Fruit fly (Drosophila melanogaster): Measurements from ENCODE around the gene Ork1.

dm6 chrX:10933776-10934175, 42.7 kb upstream of the Ork1 start:
- TF ChIP-seq CG12219 (GFP tag; optimal IDR thresholded peaks at IDR 0.05) = no peak
- no peak for TF ChIP-seq peb (GFP tag; IDR thresholded peaks at IDR 0.05)
- TF ChIP-seq CG16815 (GFP tag; optimal IDR thresholded peaks at IDR 0.05) = no peak
- no peak for TF ChIP-seq usp (GFP tag; optimal IDR thresholded peaks at IDR 0.05)
- TF ChIP-seq Kr (GFP tag; optimal IDR thresholded peaks at IDR 0.05) = no peak
- no peak for TF ChIP-seq fru (optimal IDR thresholded peaks at IDR 0.05)
- no peak for TF ChIP-seq cwo (GFP tag; optimal IDR thresholded peaks at IDR 0.05)
- TF ChIP-seq HLHmδ (GFP tag; optimal IDR thresholded peaks at IDR 0.05) = no peak
- no peak for TF ChIP-seq pan (optimal IDR thresholded peaks at IDR 0.05)
- TF ChIP-seq pan (GFP tag; optimal IDR thresholded peaks at IDR 0.05 in 1 of 2, IDR thresholded peaks at IDR 0.05 in 1 of 2) = no peak
- no peak for TF ChIP-seq Dad (GFP tag; optimal IDR thresholded peaks at IDR 0.05)
- no peak for TF ChIP-seq dm (GFP tag; optimal IDR thresholded peaks at IDR 0.05)

All from whole organism, embryonic.